Worm (Caenorhabditis elegans): ENCODE data around the gene H40L08.1.

DNA sequence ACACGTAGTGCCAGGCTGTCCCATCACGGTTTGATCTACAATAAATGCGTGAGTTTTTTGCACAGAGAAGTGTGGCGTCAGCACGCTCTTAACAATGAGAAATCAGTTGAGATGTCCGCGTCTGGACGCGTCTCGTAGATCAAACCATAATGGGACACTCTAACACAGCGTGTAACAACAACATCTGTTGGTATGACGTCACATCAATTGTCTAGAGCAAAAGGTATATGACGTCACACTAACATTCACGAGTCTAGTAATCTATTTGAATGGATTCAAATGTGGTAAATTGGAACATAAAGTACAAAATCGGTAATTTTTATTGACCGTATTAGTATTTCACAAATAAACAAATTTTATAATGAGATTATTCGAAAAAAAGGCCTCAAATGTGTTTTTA is 31.9 kb upstream of the H40L08.1 start:
- no peak for TF ChIP-seq F57C9.4 (tag; optimal IDR thresholded peaks at IDR 0.05)
- TF ChIP-seq F10E7.11 (tag; optimal IDR thresholded peaks at IDR 0.05), result no peak
- no peak for TF ChIP-seq F33H1.4 (GFP tag; IDR thresholded peaks at IDR 0.05)
- TF ChIP-seq mxl-1 (tag; optimal IDR thresholded peaks at IDR 0.05), result no peak
- TF ChIP-seq him-1 (tag; optimal IDR thresholded peaks at IDR 0.05), result no peak
- TF ChIP-seq sptf-2 (GFP tag; optimal IDR thresholded peaks at IDR 0.05), result no peak
- TF ChIP-seq pha-4 (tag; optimal IDR thresholded peaks at IDR 0.05), result no peak
- TF ChIP-seq ceh-40 (GFP tag; IDR thresholded peaks at IDR 0.05), result no peak
- no peak for TF ChIP-seq unc-130 (GFP tag; optimal IDR thresholded peaks at IDR 0.05)
- no peak for TF ChIP-seq let-526 (GFP tag; IDR thresholded peaks at IDR 0.05)
- no peak for TF ChIP-seq B0035.1 (tag; optimal IDR thresholded peaks at IDR 0.05)
- TF ChIP-seq unc-62 (GFP tag; optimal IDR thresholded peaks at IDR 0.05), result no peak
- no peak for TF ChIP-seq ceh-27 (GFP tag; optimal IDR thresholded peaks at IDR 0.05)
- no peak for TF ChIP-seq chd-7 (tag; optimal IDR thresholded peaks at IDR 0.05)
